Fruit fly (Drosophila melanogaster) whole organism, prepupa: Measurements from ENCODE around the gene CG31693.

ENCODE experiments used
- Blimp-1 ChIP-seq: fragments of 200-800 bp; sonication (Bioruptor generic); optimal IDR thresholded peaks from 3 replicates; lab custom pipeline; 2017; ENCODE audit warnings: missing biosample characterization, missing genetic modification characterization, mild to moderate bottlenecking, moderate library complexity, missing genetic modification reagents
- CG11902 ChIP-seq: fragments of 200-800 bp; sonication (Bioruptor generic); optimal IDR thresholded peaks from 3 replicates; lab custom pipeline; 2016; ENCODE audit warnings: missing biosample characterization, missing genetic modification characterization
- CG6276 ChIP-seq: fragments of 200-800 bp; sonication (Bioruptor generic); optimal IDR thresholded peaks from 2 replicates; lab custom pipeline; 2017; ENCODE audit warnings: missing biosample characterization, mild to moderate bottlenecking, missing genetic modification characterization
- CG6854 ChIP-seq: fragments of 200-800 bp; sonication (Bioruptor generic); optimal IDR thresholded peaks from 2 replicates; lab custom pipeline; 2017; ENCODE audit warnings: missing biosample characterization, mild to moderate bottlenecking, missing genetic modification characterization
- CG8119 ChIP-seq: fragments of 200-800 bp; sonication (Bioruptor generic); IDR thresholded peaks from 3 replicates; pipeline ENCODE4 v1.3.6; 2022; ENCODE audit warnings: missing biosample characterization, missing genetic modification characterization
- Eip93F ChIP-seq: fragments of 200-800 bp; sonication (Bioruptor generic); optimal IDR thresholded peaks from 2 replicates; lab custom pipeline; 2016; ENCODE audit warnings: missing biosample characterization, mild to moderate bottlenecking, missing genetic modification characterization
- OdsH ChIP-seq: fragments of 200-800 bp; sonication (Bioruptor generic); optimal IDR thresholded peaks from 3 replicates; lab custom pipeline; 2016; ENCODE audit warnings: missing biosample characterization, missing genetic modification characterization
- Sox102F ChIP-seq: fragments of 200-800 bp; sonication (Bioruptor generic); optimal IDR thresholded peaks from 2 replicates; lab custom pipeline; 2016; ENCODE audit warnings: missing biosample characterization, mild to moderate bottlenecking, missing genetic modification characterization
- Sox14 ChIP-seq: fragments of 200-800 bp; sonication (Bioruptor generic); optimal IDR thresholded peaks from 3 replicates; lab custom pipeline; 2016; ENCODE audit warnings: missing biosample characterization, missing genetic modification characterization
- acj6 ChIP-seq: fragments of 200-800 bp; sonication (Bioruptor generic); optimal IDR thresholded peaks from 3 replicates; lab custom pipeline; 2016; ENCODE audit warnings: missing biosample characterization, missing genetic modification characterization
- pdm3 ChIP-seq: fragments of 200-800 bp; sonication (Bioruptor generic); optimal IDR thresholded peaks from 3 replicates; lab custom pipeline; 2016; ENCODE audit warnings: missing biosample characterization, missing genetic modification characterization
- salr ChIP-seq, 2 experiments: fragments of 200-800 bp; sonication (Bioruptor generic); optimal IDR thresholded peaks; 3 replicates each; lab custom pipeline; 2016 to 2018; ENCODE audit warnings: missing biosample characterization in 2 of 2, missing genetic modification characterization in 2 of 2, mild to moderate bottlenecking in 1 of 2

DNA sequence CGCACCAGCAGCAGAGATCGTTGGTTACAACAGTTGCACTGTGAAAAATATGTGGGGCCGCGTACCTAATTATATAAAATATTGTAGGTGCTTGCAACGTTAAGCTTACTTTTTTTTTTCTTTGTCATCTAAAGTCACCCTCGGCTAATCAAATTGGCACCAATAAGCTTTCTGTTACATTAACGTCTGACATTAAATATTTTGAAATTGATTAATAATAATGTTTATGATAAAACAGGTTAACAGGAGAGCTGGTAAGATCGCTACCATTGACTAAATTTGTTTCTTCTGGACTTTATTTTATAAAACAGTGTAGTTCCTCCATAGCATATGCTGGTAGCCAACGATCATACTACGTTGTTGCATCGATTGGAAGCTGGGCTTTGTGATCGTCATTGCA lies 21.6 kb upstream of the CG31693 start:
- TF ChIP-seq Sox14 (GFP tag; lab: Kevin White, UChicago) (peak; percentile 39), Eip93F (no peak), CG6854 (GFP tag; lab: Kevin White, UChicago) (no peak), Blimp-1 (GFP tag; lab: Kevin White, UChicago) (no peak), OdsH (GFP tag; lab: Kevin White, UChicago) (peak; percentile 5), salr (GFP tag; optimal IDR thresholded peaks at IDR 0.05; lab: Kevin White, UChicago) (peak in 1 of 2 experiments; percentile 10), pdm3 (GFP tag; lab: Kevin White, UChicago) (peak; percentile 15), CG11902 (no peak), CG8119 (no peak), Sox102F (peak; percentile 12), CG6276 (GFP tag; lab: Kevin White, UChicago) (no peak), acj6 (GFP tag; lab: Kevin White, UChicago) (peak; percentile 19)
